Worm (Caenorhabditis elegans): Measurements from ENCODE around the gene egl-43.

DNA sequence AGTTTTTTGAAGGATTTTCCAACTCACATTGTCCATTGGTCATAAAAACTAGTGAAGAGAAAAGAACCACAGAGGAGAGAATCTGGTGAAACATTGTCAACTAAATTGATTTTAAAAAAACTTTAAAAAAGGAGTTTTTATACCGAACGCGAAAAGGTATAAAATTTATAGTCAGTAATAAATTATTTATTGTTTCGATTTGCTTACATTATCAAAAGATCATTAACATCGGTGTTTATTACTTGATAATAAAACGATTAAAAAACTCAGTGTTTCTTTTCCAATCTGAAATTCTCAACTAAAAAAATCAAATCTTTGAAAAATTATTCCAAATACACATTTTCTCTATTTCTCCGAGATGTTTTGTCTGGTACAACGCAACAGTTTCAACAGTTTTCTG lies 38.8 kb upstream of the egl-43 start, which contains the start of gene F26C11.4:
- no peak for TF ChIP-seq unc-62 (GFP tag; optimal IDR thresholded peaks at IDR 0.05)
- no peak for TF ChIP-seq ztf-11 (tag; optimal IDR thresholded peaks at IDR 0.05)
- TF ChIP-seq nhr-76 (tag; optimal IDR thresholded peaks at IDR 0.05), result no peak
- no peak for TF ChIP-seq zag-1 (tag; optimal IDR thresholded peaks at IDR 0.05)
- no peak for TF ChIP-seq nhr-237 (tag; optimal IDR thresholded peaks at IDR 0.05)
- TF ChIP-seq pag-3 (tag; optimal IDR thresholded peaks at IDR 0.05; ENCODE audit: borderline replicate concordance, insufficient read depth), result no peak
- TF ChIP-seq lsy-2 (tag; optimal IDR thresholded peaks at IDR 0.05), result no peak
- TF ChIP-seq fkh-10 (GFP tag; optimal IDR thresholded peaks at IDR 0.05), result no peak
- no peak for TF ChIP-seq hlh-17 (GFP tag; optimal IDR thresholded peaks at IDR 0.05; ENCODE audit: borderline replicate concordance)
- no peak for TF ChIP-seq ama-1 (optimal IDR thresholded peaks at IDR 0.05)
- TF ChIP-seq nhr-77 (tag; optimal IDR thresholded peaks at IDR 0.05), result no peak
